Fruit fly (Drosophila melanogaster): Measurements from ENCODE around the gene lilli.

lilli gene

DNA sequence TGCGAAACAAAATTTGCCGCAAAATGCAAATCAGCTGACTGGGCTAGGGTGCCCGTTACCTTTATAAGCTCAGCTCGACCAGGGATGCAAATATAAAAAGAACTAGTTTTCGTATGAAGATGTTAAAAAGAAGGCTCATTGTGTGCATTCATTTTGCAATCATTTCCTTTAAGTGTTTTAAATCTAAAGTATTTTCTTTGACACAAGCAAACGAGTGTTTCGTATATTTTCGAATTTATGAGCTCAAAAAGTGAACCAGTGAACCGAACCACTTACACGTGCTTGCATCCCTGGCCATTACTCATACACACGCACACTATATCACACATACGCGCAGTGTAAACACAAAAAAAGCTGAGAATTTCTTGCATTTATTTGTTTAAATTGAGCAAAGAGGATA, 7.5 kb upstream of the lilli start, which contains the start of the genes Prx6a and Sbat:
TSS of gene Prx6a (minus strand) at position 45 of the 400 bp plus-strand sequence.
TSS of gene Sbat (plus strand) at position 157 of the 400 bp plus-strand sequence.
- peak; percentile 68 for TF ChIP-seq CG11617 (GFP tag; optimal IDR thresholded peaks at IDR 0.05)
- peak; percentile 90 for TF ChIP-seq toe (GFP tag; optimal IDR thresholded peaks at IDR 0.05)
- TF ChIP-seq cnc (optimal IDR thresholded peaks at IDR 0.05) = no peak
- TF ChIP-seq CG1620 (GFP tag; optimal IDR thresholded peaks at IDR 0.05) = peak; percentile 76
- peak; percentile 77 for TF ChIP-seq Mnt (GFP tag; optimal IDR thresholded peaks at IDR 0.05)
- TF ChIP-seq Clk (GFP tag; optimal IDR thresholded peaks at IDR 0.05) = peak; percentile 65
- no peak for TF ChIP-seq CG5204 (GFP tag; optimal IDR thresholded peaks at IDR 0.05)
- peak; percentile 80 for TF ChIP-seq CG33017 (tag; optimal IDR thresholded peaks at IDR 0.05)
- peak; percentile 48 for TF ChIP-seq tj (GFP tag; optimal IDR thresholded peaks at IDR 0.05)
- TF ChIP-seq Hr96 (GFP tag; optimal IDR thresholded peaks at IDR 0.05) = peak; percentile 89
- peak; percentile 50 for TF ChIP-seq ovo (GFP tag; optimal IDR thresholded peaks at IDR 0.05)
- TF ChIP-seq CG14711 (tag; optimal IDR thresholded peaks at IDR 0.05) = peak; percentile 70
- TF ChIP-seq cic (GFP tag; optimal IDR thresholded peaks at IDR 0.05) = peak; percentile 5
- peak; percentile 69 for TF ChIP-seq CG7045 (GFP tag; optimal IDR thresholded peaks at IDR 0.05)
- peak; percentile 77 for TF ChIP-seq CG12768 (GFP tag; optimal IDR thresholded peaks at IDR 0.05)
- TF ChIP-seq Crg-1 (GFP tag; optimal IDR thresholded peaks at IDR 0.05) = peak; percentile 65
- peak; percentile 89 for TF ChIP-seq bab1 (GFP tag; optimal IDR thresholded peaks at IDR 0.05)
- TF ChIP-seq CG7101 (tag; optimal IDR thresholded peaks at IDR 0.05) = peak; percentile 81
- peak; percentile 37 for TF ChIP-seq kay (GFP tag; ENCODE audit: borderline replicate concordance)
- TF ChIP-seq pad (GFP tag; optimal IDR thresholded peaks at IDR 0.05) = peak; percentile 62

DNA sequence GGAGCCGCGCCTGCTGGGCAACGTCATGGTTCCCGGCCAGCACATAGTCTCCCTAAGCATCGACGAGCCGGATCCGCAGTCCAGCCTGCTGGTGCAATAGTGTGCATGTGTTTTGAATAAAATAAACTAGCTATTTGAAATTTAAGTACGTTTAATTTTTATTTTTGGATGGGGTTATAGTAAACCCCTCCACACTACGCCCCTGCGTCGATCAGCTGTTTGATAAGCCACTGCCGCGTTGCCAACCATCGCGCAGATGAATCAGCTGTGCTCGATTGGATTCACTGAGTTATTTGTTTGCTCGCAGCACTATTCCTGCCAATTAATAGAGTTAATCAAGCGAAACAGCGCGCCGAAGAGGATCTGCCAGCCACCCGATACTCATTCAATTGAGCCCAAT, 6.9 kb upstream of the lilli start, which contains the start of gene RabGGTb:
TSS of gene RabGGTb (plus strand) at position 254 of the 400 bp plus-strand sequence.
- TF ChIP-seq Crg-1 (GFP tag; optimal IDR thresholded peaks at IDR 0.05) (peak; percentile 25), Mnt (GFP tag; optimal IDR thresholded peaks at IDR 0.05) (peak; percentile 55), toe (GFP tag; optimal IDR thresholded peaks at IDR 0.05) (peak; percentile 28), tj (GFP tag; optimal IDR thresholded peaks at IDR 0.05) (peak; percentile 11), kay (GFP tag; ENCODE audit: borderline replicate concordance) (no peak), CG14711 (tag; optimal IDR thresholded peaks at IDR 0.05) (no peak), bab1 (GFP tag; optimal IDR thresholded peaks at IDR 0.05) (peak; percentile 75), Clk (GFP tag; optimal IDR thresholded peaks at IDR 0.05) (peak; percentile 46), CG5204 (GFP tag; optimal IDR thresholded peaks at IDR 0.05) (no peak), pad (GFP tag; optimal IDR thresholded peaks at IDR 0.05) (peak; percentile 4), cic (GFP tag; optimal IDR thresholded peaks at IDR 0.05) (peak; percentile 53), CG11617 (GFP tag; optimal IDR thresholded peaks at IDR 0.05) (peak; percentile 22), CG7101 (tag; optimal IDR thresholded peaks at IDR 0.05) (peak; percentile 51), CG7045 (GFP tag; optimal IDR thresholded peaks at IDR 0.05) (peak; percentile 44), CG33017 (tag; optimal IDR thresholded peaks at IDR 0.05) (peak; percentile 46), cnc (optimal IDR thresholded peaks at IDR 0.05) (no peak), CG12768 (GFP tag; optimal IDR thresholded peaks at IDR 0.05) (peak; percentile 59), CG1620 (GFP tag; optimal IDR thresholded peaks at IDR 0.05) (peak; percentile 48), Hr96 (GFP tag; optimal IDR thresholded peaks at IDR 0.05) (peak; percentile 27), ovo (GFP tag; optimal IDR thresholded peaks at IDR 0.05) (no peak)

DNA sequence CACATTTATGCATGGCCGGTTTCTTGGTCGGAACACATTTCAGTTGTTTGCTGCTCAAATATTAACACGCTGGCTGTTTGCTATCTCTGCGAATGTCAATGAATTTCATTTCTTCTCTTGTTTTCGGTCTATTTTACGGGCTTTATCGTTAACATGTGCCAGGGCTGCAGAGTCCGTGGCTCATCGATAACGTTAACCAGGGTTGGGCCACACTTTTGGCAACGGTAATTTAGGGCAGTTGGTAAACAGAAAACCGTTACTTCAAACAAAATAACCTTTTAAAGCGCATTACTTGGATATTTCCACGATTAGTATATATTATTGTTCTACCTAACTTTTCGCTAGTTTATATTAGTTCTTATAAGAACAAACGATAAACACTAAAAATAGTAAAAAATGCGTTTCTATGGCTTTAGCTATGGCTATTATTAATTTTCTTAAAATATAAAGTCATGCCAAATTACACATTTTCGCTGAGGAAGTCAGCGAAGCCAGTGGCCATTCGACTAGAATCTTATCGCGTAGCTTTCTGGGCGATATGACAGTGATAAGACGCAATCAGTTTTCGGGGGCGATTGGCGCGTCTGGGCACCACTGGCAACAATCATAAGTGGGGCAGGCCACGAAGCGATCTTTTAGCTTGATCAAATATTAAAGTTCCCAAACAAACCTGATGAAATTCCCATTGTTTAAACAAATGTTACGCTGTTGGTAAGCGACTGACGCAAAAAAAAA, 2.6 kb upstream of the lilli start:
- TF ChIP-seq Hr96 (GFP tag; optimal IDR thresholded peaks at IDR 0.05) (peak; percentile 40), Mnt (GFP tag; optimal IDR thresholded peaks at IDR 0.05) (peak; percentile 29), cnc (optimal IDR thresholded peaks at IDR 0.05) (no peak), CG11617 (GFP tag; optimal IDR thresholded peaks at IDR 0.05) (peak; percentile 56), CG7101 (tag; optimal IDR thresholded peaks at IDR 0.05) (peak; percentile 13), CG33017 (tag; optimal IDR thresholded peaks at IDR 0.05) (peak; percentile 7), CG1620 (GFP tag; optimal IDR thresholded peaks at IDR 0.05) (no peak), kay (GFP tag; ENCODE audit: borderline replicate concordance) (no peak), cic (GFP tag; optimal IDR thresholded peaks at IDR 0.05) (no peak), CG12768 (GFP tag; optimal IDR thresholded peaks at IDR 0.05) (peak; percentile 31), toe (GFP tag; optimal IDR thresholded peaks at IDR 0.05) (peak; percentile 24), CG7045 (GFP tag; optimal IDR thresholded peaks at IDR 0.05) (peak; percentile 25), tj (GFP tag; optimal IDR thresholded peaks at IDR 0.05) (peak; percentile 14), CG14711 (tag; optimal IDR thresholded peaks at IDR 0.05) (peak; percentile 26), ovo (GFP tag; optimal IDR thresholded peaks at IDR 0.05) (peak; percentile 86), bab1 (GFP tag; optimal IDR thresholded peaks at IDR 0.05) (no peak)

DNA sequence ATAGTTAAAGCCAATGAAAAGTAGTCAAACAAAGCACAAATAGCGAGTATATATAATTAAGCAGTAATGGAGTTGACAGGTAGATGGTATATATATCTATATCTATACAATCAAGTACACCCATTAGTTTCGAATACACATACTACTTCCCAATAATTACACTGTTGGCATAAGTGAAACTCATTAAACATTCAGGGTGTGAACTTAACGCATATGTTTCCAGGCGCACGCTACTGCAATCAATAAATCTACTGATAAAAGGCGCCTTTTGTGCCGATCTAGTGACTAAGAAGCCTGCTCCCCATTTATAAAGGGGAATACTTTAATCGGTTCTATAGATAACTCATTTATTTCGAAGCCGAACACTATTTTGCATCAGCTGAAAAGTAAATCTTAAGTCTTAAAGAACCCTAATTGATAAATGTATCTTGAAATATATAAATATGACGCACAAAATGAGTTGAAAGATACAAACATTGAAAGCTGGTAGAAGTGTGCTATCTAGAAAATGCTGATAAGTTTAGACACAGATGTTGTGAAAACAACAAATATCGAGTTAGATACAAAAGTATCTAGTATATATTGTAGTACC, 1.9 kb upstream of the lilli start:
- TF ChIP-seq kay (GFP tag; ENCODE audit: borderline replicate concordance) (peak; percentile 92), CG1620 (GFP tag; optimal IDR thresholded peaks at IDR 0.05) (no peak), CG7045 (GFP tag; optimal IDR thresholded peaks at IDR 0.05) (no peak), Crg-1 (GFP tag; optimal IDR thresholded peaks at IDR 0.05) (no peak), CG5204 (GFP tag; optimal IDR thresholded peaks at IDR 0.05) (no peak)

DNA sequence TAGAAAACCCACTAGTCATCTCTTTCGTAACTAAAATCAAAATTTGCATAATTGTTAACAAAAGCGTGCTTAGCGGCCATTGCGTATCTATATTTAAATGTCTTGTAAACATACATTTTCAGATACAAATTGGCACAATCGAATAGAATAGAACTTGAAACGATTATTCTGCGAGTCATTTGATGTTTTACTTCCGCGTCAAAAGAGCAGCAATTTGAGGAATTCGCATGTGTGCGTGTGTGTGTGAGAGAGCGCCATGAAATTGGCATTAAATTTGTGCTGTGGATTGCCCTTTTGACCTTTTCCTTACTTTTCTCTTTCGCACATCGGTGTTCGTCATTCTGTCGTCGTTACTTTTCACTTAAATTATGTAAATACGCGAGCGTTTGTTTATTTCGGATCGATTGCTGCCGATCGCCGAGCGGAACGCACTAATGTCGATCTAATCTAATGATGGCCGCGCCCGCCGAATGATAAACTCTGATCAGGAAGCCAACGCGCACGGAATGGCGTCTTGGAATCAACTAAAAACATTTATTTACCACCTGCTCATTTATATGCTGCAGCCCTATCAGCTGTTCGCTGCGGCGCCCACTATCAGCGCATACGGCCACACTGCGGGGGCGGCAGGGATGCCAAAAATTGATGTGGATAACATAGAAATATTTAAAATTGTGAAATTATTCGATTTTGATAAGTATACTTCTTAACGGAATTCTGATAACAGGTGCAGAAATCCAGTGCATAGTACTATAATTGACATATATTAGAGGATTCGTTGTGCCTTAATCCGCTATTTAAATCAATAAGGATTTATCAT, 836 bp upstream of the lilli start:
- peak; percentile 38 for TF ChIP-seq CG14711 (tag; optimal IDR thresholded peaks at IDR 0.05)
- no peak for TF ChIP-seq kay (GFP tag; ENCODE audit: borderline replicate concordance)
- peak; percentile 37 for TF ChIP-seq tj (GFP tag; optimal IDR thresholded peaks at IDR 0.05)
- TF ChIP-seq CG7045 (GFP tag; optimal IDR thresholded peaks at IDR 0.05) = no peak
- TF ChIP-seq CG7101 (tag; optimal IDR thresholded peaks at IDR 0.05) = peak; percentile 30
- TF ChIP-seq CG1620 (GFP tag; optimal IDR thresholded peaks at IDR 0.05) = peak; percentile 69
- peak; percentile 92 for TF ChIP-seq Mnt (GFP tag; optimal IDR thresholded peaks at IDR 0.05)
- TF ChIP-seq Crg-1 (GFP tag; optimal IDR thresholded peaks at IDR 0.05) = no peak
- TF ChIP-seq ovo (GFP tag; optimal IDR thresholded peaks at IDR 0.05) = no peak
- TF ChIP-seq CG5204 (GFP tag; optimal IDR thresholded peaks at IDR 0.05) = no peak
- peak; percentile 72 for TF ChIP-seq cic (GFP tag; optimal IDR thresholded peaks at IDR 0.05)
- TF ChIP-seq Clk (GFP tag; optimal IDR thresholded peaks at IDR 0.05) = no peak
- peak; percentile 71 for TF ChIP-seq bab1 (GFP tag; optimal IDR thresholded peaks at IDR 0.05)
- peak; percentile 35 for TF ChIP-seq Hr96 (GFP tag; optimal IDR thresholded peaks at IDR 0.05)
- TF ChIP-seq pad (GFP tag; optimal IDR thresholded peaks at IDR 0.05) = no peak
- peak; percentile 53 for TF ChIP-seq CG12768 (GFP tag; optimal IDR thresholded peaks at IDR 0.05)
- peak; percentile 67 for TF ChIP-seq CG11617 (GFP tag; optimal IDR thresholded peaks at IDR 0.05)
- TF ChIP-seq CG33017 (tag; optimal IDR thresholded peaks at IDR 0.05) = peak; percentile 52
- peak; percentile 27 for TF ChIP-seq toe (GFP tag; optimal IDR thresholded peaks at IDR 0.05)
- TF ChIP-seq cnc (optimal IDR thresholded peaks at IDR 0.05) = peak; percentile 30 to 77
